Worm (Caenorhabditis elegans) whole organism, late embryonic: ENCODE measurements around the gene exc-12.

Experiments
- C08G9.2 ChIP-seq: sonication (generic microtip); optimal IDR thresholded peaks from 2 replicates; lab custom pipeline; 2016; ENCODE audit warnings: mild to moderate bottlenecking, missing genetic modification characterization, moderate library complexity, missing compliant biosample characterization
- T23F11.4 ChIP-seq: fragments of 200-800 bp; sonication (Bioruptor generic); optimal IDR thresholded peaks from 2 replicates; lab custom pipeline; 2018; ENCODE audit warnings: mild to moderate bottlenecking, missing genetic modification characterization, missing compliant biosample characterization
- Y22D7AL.16 ChIP-seq: sonication (generic microtip); optimal IDR thresholded peaks from 2 replicates; lab custom pipeline; 2016; ENCODE audit warnings: missing genetic modification characterization, missing compliant biosample characterization
- ama-1 ChIP-seq: fragments of 150-350 bp; optimal IDR thresholded peaks from 2 replicates; lab custom pipeline; 2014
- ceh-14 ChIP-seq: sonication (generic microtip); optimal IDR thresholded peaks from 2 replicates; lab custom pipeline; 2016; ENCODE audit warnings: missing genotype, missing genetic modification characterization, missing compliant biosample characterization
- ceh-18 ChIP-seq: sonication (generic microtip); optimal IDR thresholded peaks from 2 replicates; lab custom pipeline; 2016; ENCODE audit warnings: missing genetic modification characterization, missing compliant biosample characterization
- ceh-2 ChIP-seq: sonication (generic microtip); optimal IDR thresholded peaks from 2 replicates; lab custom pipeline; 2016; ENCODE audit warnings: missing genotype, missing genetic modification characterization, missing compliant biosample characterization
- ceh-34 ChIP-seq: sonication (generic microtip); optimal IDR thresholded peaks from 2 replicates; lab custom pipeline; 2016; ENCODE audit warnings: mild to moderate bottlenecking, missing genetic modification characterization, missing compliant biosample characterization
- ceh-9 ChIP-seq: sonication (generic microtip); optimal IDR thresholded peaks from 2 replicates; lab custom pipeline; 2016; ENCODE audit warnings: mild to moderate bottlenecking, missing genetic modification characterization, inconsistent platforms, missing compliant biosample characterization
- che-1 ChIP-seq: sonication (generic microtip); optimal IDR thresholded peaks from 2 replicates; lab custom pipeline; 2016; ENCODE audit warnings: mild to moderate bottlenecking, missing genetic modification characterization, missing compliant biosample characterization
- dve-1 ChIP-seq: sonication (generic microtip); optimal IDR thresholded peaks from 2 replicates; lab custom pipeline; 2017; ENCODE audit warnings: antibody characterized with exemption, mild to moderate bottlenecking, missing genetic modification characterization, missing compliant biosample characterization
- elt-2 ChIP-seq: sonication (generic microtip); optimal IDR thresholded peaks from 2 replicates; lab custom pipeline; 2016; ENCODE audit warnings: missing genetic modification reagents, missing genetic modification characterization, missing compliant biosample characterization
- elt-4 ChIP-seq: sonication (generic microtip); optimal IDR thresholded peaks from 2 replicates; lab custom pipeline; 2016; ENCODE audit warnings: missing genetic modification characterization, missing compliant biosample characterization
- eyg-1 ChIP-seq: sonication (generic microtip); optimal IDR thresholded peaks from 2 replicates; lab custom pipeline; 2016; ENCODE audit warnings: missing genotype, missing genetic modification characterization, missing compliant biosample characterization
- gmeb-2 ChIP-seq: sonication (generic microtip); optimal IDR thresholded peaks from 2 replicates; lab custom pipeline; 2016; ENCODE audit warnings: missing genetic modification characterization, inconsistent platforms, missing compliant biosample characterization
- hlh-13 ChIP-seq: fragments of 200-800 bp; sonication (Bioruptor generic); optimal IDR thresholded peaks from 2 replicates; lab custom pipeline; 2018; ENCODE audit warnings: mild to moderate bottlenecking, missing genetic modification characterization, missing compliant biosample characterization
- hlh-15 ChIP-seq: sonication (generic microtip); optimal IDR thresholded peaks from 2 replicates; lab custom pipeline; 2016; ENCODE audit warnings: missing genetic modification characterization, missing compliant biosample characterization
- hlh-30 ChIP-seq: sonication (generic microtip); optimal IDR thresholded peaks from 2 replicates; lab custom pipeline; 2017; ENCODE audit warnings: antibody characterized with exemption, missing genetic modification characterization, missing compliant biosample characterization; ENCODE audit not compliant: insufficient read depth
- hlh-8 ChIP-seq: sonication (generic microtip); optimal IDR thresholded peaks from 2 replicates; lab custom pipeline; 2016; ENCODE audit warnings: missing genotype, missing genetic modification characterization, missing compliant biosample characterization
- lim-6 ChIP-seq: sonication (generic microtip); optimal IDR thresholded peaks from 2 replicates; lab custom pipeline; 2016; ENCODE audit warnings: missing genetic modification characterization, missing compliant biosample characterization
- madf-2 ChIP-seq: sonication (generic microtip); optimal IDR thresholded peaks from 2 replicates; lab custom pipeline; 2017; ENCODE audit warnings: missing genetic modification characterization, missing compliant biosample characterization
- nfya-1 ChIP-seq: sonication (generic microtip); optimal IDR thresholded peaks from 2 replicates; lab custom pipeline; 2017; ENCODE audit warnings: missing genetic modification characterization, mild to moderate bottlenecking, missing compliant biosample characterization, antibody characterized with exemption, moderate library complexity
- npax-4 ChIP-seq: sonication (generic microtip); optimal IDR thresholded peaks from 2 replicates; lab custom pipeline; 2016; ENCODE audit warnings: missing genetic modification characterization, missing compliant biosample characterization
- pag-3 ChIP-seq: sonication (generic microtip); optimal IDR thresholded peaks from 2 replicates; lab custom pipeline; 2016; ENCODE audit warnings: missing compliant biosample characterization, missing genetic modification characterization, borderline replicate concordance
- pha-4 ChIP-seq: fragments of 150-350 bp; optimal IDR thresholded peaks from 2 replicates; lab custom pipeline; 2018; ENCODE audit warnings: missing biosample characterization, missing genetic modification reagents, missing genetic modification characterization
- pqm-1 ChIP-seq: sonication (generic microtip); optimal IDR thresholded peaks from 2 replicates; lab custom pipeline; 2016; ENCODE audit warnings: missing genetic modification characterization, missing compliant biosample characterization
- pros-1 ChIP-seq: fragments of 150-350 bp; optimal IDR thresholded peaks from 2 replicates; lab custom pipeline; 2014; ENCODE audit warnings: missing biosample characterization, missing genetic modification reagents, missing genetic modification characterization
- ref-2 ChIP-seq: sonication (generic microtip); optimal IDR thresholded peaks from 2 replicates; lab custom pipeline; 2016; ENCODE audit warnings: missing genetic modification characterization, missing compliant biosample characterization
- rnt-1 ChIP-seq: sonication (generic microtip); optimal IDR thresholded peaks from 2 replicates; lab custom pipeline; 2016; ENCODE audit warnings: missing genetic modification characterization, missing compliant biosample characterization
- sdc-2 ChIP-seq: sonication (generic microtip); optimal IDR thresholded peaks from 2 replicates; lab custom pipeline; 2016; ENCODE audit warnings: missing genotype, missing genetic modification characterization, missing compliant biosample characterization
- sox-2 ChIP-seq: fragments of 200-800 bp; sonication (Bioruptor generic); IDR thresholded peaks from 2 replicates; pipeline ENCODE4 v1.3.6; 2022; ENCODE audit warnings: missing genetic modification reagents, missing genetic modification characterization, missing compliant biosample characterization
- tbx-2 ChIP-seq: sonication (generic microtip); optimal IDR thresholded peaks from 2 replicates; lab custom pipeline; 2016; ENCODE audit warnings: missing genetic modification characterization, missing compliant biosample characterization
- ttx-3 ChIP-seq: sonication (generic microtip); optimal IDR thresholded peaks from 2 replicates; lab custom pipeline; 2016; ENCODE audit warnings: missing genetic modification reagents, missing genetic modification characterization, missing compliant biosample characterization
- unc-42 ChIP-seq: sonication (generic microtip); optimal IDR thresholded peaks from 2 replicates; lab custom pipeline; 2016; ENCODE audit warnings: missing genotype, missing genetic modification characterization, missing compliant biosample characterization
- zip-5 ChIP-seq: sonication (generic microtip); optimal IDR thresholded peaks from 2 replicates; lab custom pipeline; 2016; ENCODE audit warnings: missing genetic modification characterization, missing compliant biosample characterization

The exc-12 gene

ce11 chrIII:13604834-13605233 is 34.6 kb upstream of the exc-12 start:
- TF ChIP-seq elt-4 (tag; lab: Kevin White, UChicago) = peak; percentile 48
- no peak for TF ChIP-seq ceh-9
- TF ChIP-seq ttx-3 (tag; lab: Kevin White, UChicago) = no peak
- TF ChIP-seq pha-4 (tag; lab: Kevin White, UChicago) = no peak
- TF ChIP-seq madf-2 (tag; lab: Kevin White, UChicago) = no peak
- TF ChIP-seq, all 69 proteins: peak for 1

- no peak for TF ChIP-seq hlh-8 (tag; lab: Kevin White, UChicago)
- TF ChIP-seq pag-3 (tag; lab: Kevin White, UChicago) = no peak
- no peak for TF ChIP-seq Y22D7AL.16 (tag; lab: Kevin White, UChicago)
- TF ChIP-seq eyg-1 (tag; lab: Kevin White, UChicago) = no peak
- no peak for TF ChIP-seq hlh-15 (tag; lab: Kevin White, UChicago)
- no peak for TF ChIP-seq elt-2 (tag; lab: Kevin White, UChicago)
- no peak for TF ChIP-seq hlh-13 (GFP tag; lab: Kevin White, UChicago)
- no peak for TF ChIP-seq C08G9.2
- no peak for TF ChIP-seq che-1 (tag; lab: Kevin White, UChicago)
- no peak for TF ChIP-seq ceh-2
- no peak for TF ChIP-seq pros-1 (tag; lab: Kevin White, UChicago)
- TF ChIP-seq elt-4 (tag; lab: Kevin White, UChicago) = no peak
Measured at ce11 chrIII:13600254-13600653, 30.0 kb upstream of the exc-12 start.

ce11 chrIII:13581727-13582126 is 11.5 kb upstream of the exc-12 start:
- TF ChIP-seq ttx-3 (tag; lab: Kevin White, UChicago) (no peak), ama-1 (lab: Kevin White, UChicago) (no peak), T23F11.4 (GFP tag; lab: Kevin White, UChicago) (no peak), sox-2 (GFP tag; lab: Robert Waterston, UW) (no peak), ref-2 (no peak), zip-5 (tag; lab: Kevin White, UChicago) (no peak), npax-4 (tag; lab: Kevin White, UChicago) (no peak), C08G9.2 (no peak), sdc-2 (no peak), nfya-1 (tag; lab: Kevin White, UChicago) (no peak), pqm-1 (tag; lab: Kevin White, UChicago) (no peak), ceh-18 (tag; lab: Kevin White, UChicago) (no peak), ceh-34 (tag; lab: Kevin White, UChicago) (no peak), pha-4 (tag; lab: Kevin White, UChicago) (no peak), unc-42 (tag; lab: Kevin White, UChicago) (no peak), gmeb-2 (tag; lab: Kevin White, UChicago) (no peak), ceh-9 (no peak), tbx-2 (tag; lab: Kevin White, UChicago) (no peak), dve-1 (no peak)

ce11 chrIII:13580538-13580937 is 10.3 kb upstream of the exc-12 start, which contains the start of gene T05D4.5:
TSS of gene T05D4.5 (plus strand) at chrIII:13580838.
- TF ChIP-seq hlh-30 (tag; lab: Kevin White, UChicago) = no peak
- TF ChIP-seq hlh-13 (GFP tag; lab: Kevin White, UChicago) = no peak
- no peak for TF ChIP-seq elt-2 (tag; lab: Kevin White, UChicago)
- no peak for TF ChIP-seq lim-6 (tag; lab: Kevin White, UChicago)
- TF ChIP-seq ceh-14 = no peak
- no peak for TF ChIP-seq pqm-1 (tag; lab: Kevin White, UChicago)
- TF ChIP-seq npax-4 (tag; lab: Kevin White, UChicago) = no peak
- no peak for TF ChIP-seq ama-1 (lab: Kevin White, UChicago)
- no peak for TF ChIP-seq ceh-2
- TF ChIP-seq, all 69 proteins: peak for 0

- TF ChIP-seq eyg-1 (tag; lab: Kevin White, UChicago) (no peak), npax-4 (tag; lab: Kevin White, UChicago) (no peak), pqm-1 (tag; lab: Kevin White, UChicago) (no peak), rnt-1 (no peak)
Measured at ce11 chrIII:13580076-13580475, 9.8 kb upstream of the exc-12 start.
